Fruit fly (Drosophila melanogaster): ENCODE data around the gene Srp68.

Gene Srp68

DNA sequence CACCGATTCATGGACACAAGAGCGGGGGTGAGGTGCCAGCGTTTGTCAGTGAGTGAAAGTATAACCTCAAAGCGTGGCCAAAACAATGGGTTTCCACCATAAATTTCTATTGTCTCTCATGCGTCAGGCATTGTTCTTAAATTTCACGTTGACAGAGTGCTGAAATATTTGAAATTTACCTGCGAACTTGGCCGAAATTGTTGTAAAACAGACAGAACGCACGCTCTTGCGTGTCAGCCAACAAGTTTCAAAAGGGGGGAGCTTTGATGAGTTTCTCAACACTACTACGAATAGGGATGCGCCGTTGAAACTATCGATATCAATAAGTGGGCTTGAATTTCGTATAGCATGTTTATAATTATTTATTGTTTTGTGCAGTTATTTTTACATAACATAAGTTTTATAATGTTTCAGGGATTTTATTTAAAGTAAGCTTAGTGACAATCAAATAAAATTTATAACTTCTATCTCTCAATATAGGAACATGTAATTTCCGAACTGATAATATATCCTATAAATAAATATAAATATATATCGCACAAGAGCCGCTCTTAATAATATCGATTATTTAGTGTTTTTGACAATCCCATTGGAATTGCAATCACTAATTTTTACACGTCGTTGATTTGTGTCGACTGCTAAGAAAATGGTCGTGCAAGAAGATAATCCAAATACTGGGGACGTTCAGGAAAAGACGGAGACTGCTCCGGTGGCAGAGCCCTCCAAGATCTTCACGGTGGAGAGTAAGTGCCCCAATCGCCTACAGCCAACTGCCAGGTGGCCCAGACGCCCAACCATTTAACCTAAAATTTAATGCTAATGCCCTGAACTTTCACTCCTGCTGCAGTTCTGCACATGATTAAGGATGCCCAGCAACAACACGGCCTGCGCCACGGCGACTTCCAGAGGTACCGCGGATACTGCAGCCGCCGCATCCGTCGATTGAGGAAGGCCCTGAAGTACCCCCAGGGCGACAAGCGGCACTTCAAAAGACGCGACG, at the start of gene Srp68, which contains the start of gene pix (continued):
- TF ChIP-seq Fer2 (tag; optimal IDR thresholded peaks at IDR 0.05): peak; percentile 59
- no peak; the same call in 2 of the 3 replicates for TF ChIP-seq Aef1 (GFP tag; IDR thresholded peaks at IDR 0.05)
- no peak for TF ChIP-seq tap (tag; optimal IDR thresholded peaks at IDR 0.05)
- 0 out of 2 replicates have a peak, but pooled peaks have one; percentile 17 for TF ChIP-seq onecut (GFP tag; IDR thresholded peaks at IDR 0.05)
- TF ChIP-seq CG9609 (GFP tag; optimal IDR thresholded peaks at IDR 0.05): peak; percentile 33
- no peak for TF ChIP-seq D (optimal IDR thresholded peaks at IDR 0.05)
- TF ChIP-seq D (GFP tag; optimal IDR thresholded peaks at IDR 0.05): peak; percentile 24
- peak; percentile 20 for TF ChIP-seq crc (GFP tag; optimal IDR thresholded peaks at IDR 0.05)
- TF ChIP-seq dpn (GFP tag; optimal IDR thresholded peaks at IDR 0.05): peak; percentile 44 to 63
- peak; percentile 87 for TF ChIP-seq vnd (GFP tag; IDR thresholded peaks at IDR 0.05; ENCODE audit: partially characterized antibody)
- peak; percentile 57 for TF ChIP-seq slou (GFP tag; optimal IDR thresholded peaks at IDR 0.05)
- TF ChIP-seq CG10431 (GFP tag; optimal IDR thresholded peaks at IDR 0.05): peak; percentile 43
- TF ChIP-seq CG11504 (tag; optimal IDR thresholded peaks at IDR 0.05): no peak
- no peak for TF ChIP-seq CG3065 (GFP tag; optimal IDR thresholded peaks at IDR 0.05)
- no peak for TF ChIP-seq cas (GFP tag; IDR thresholded peaks at IDR 0.05)
- TF ChIP-seq CG10979 (tag; optimal IDR thresholded peaks at IDR 0.05): peak; percentile 42
- no peak for TF ChIP-seq pros (GFP tag; optimal IDR thresholded peaks at IDR 0.05)
- TF ChIP-seq Hr3 (GFP tag; optimal IDR thresholded peaks at IDR 0.05): peak; percentile 74
- peak; percentile 61 for TF ChIP-seq Dref (GFP tag; IDR thresholded peaks at IDR 0.05)
- TF ChIP-seq h (optimal IDR thresholded peaks at IDR 0.05): no peak
- TF ChIP-seq CG1529 (GFP tag; optimal IDR thresholded peaks at IDR 0.05): peak; percentile 55
- peak; percentile 19 for TF ChIP-seq CG8089 (GFP tag; optimal IDR thresholded peaks at IDR 0.05)
- TF ChIP-seq CG14860 (GFP tag; IDR thresholded peaks at IDR 0.05; ENCODE audit: partially characterized antibody): peak; percentile 80
- peak; percentile 78 for TF ChIP-seq unc-4 (GFP tag; IDR thresholded peaks at IDR 0.05; ENCODE audit: partially characterized antibody)
- peak; percentile 61 for TF ChIP-seq CG10209 (GFP tag; optimal IDR thresholded peaks at IDR 0.05)
- TF ChIP-seq Rx (GFP tag; IDR thresholded peaks at IDR 0.05): no peak
- peak; percentile 31 for TF ChIP-seq Antp (GFP tag; optimal IDR thresholded peaks at IDR 0.05)
- peak; percentile 80 for TF ChIP-seq phol (tag; optimal IDR thresholded peaks at IDR 0.05)
- TF ChIP-seq Fer1 (GFP tag; optimal IDR thresholded peaks at IDR 0.05): peak; percentile 44
- peak; percentile 60 for TF ChIP-seq Dek (tag; optimal IDR thresholded peaks at IDR 0.05)
- TF ChIP-seq CG6683 (GFP tag; optimal IDR thresholded peaks at IDR 0.05): peak; percentile 18
- peak; percentile 37 for TF ChIP-seq E2f2 (GFP tag; IDR thresholded peaks at IDR 0.05)
- TF ChIP-seq oc (tag; optimal IDR thresholded peaks at IDR 0.05): no peak
- TF ChIP-seq Dip3 (GFP tag; optimal IDR thresholded peaks at IDR 0.05): peak; percentile 49
- TF ChIP-seq Hr51 (GFP tag; optimal IDR thresholded peaks at IDR 0.05): peak in 1 of 2 experiments; percentile 14
- TF ChIP-seq ash1 (GFP tag; optimal IDR thresholded peaks at IDR 0.05): no peak
- peak; percentile 26 for TF ChIP-seq kah (GFP tag; optimal IDR thresholded peaks at IDR 0.05)
- TF ChIP-seq CG3281 (GFP tag; optimal IDR thresholded peaks at IDR 0.05): peak; percentile 46
- TF ChIP-seq CG13624 (GFP tag; optimal IDR thresholded peaks at IDR 0.05): peak; percentile 63
- no peak for TF ChIP-seq CG6813 (GFP tag; optimal IDR thresholded peaks at IDR 0.05)
- peak; percentile 65 for TF ChIP-seq Ptx1 (GFP tag; IDR thresholded peaks at IDR 0.05)
- no peak for TF ChIP-seq hkb (optimal IDR thresholded peaks at IDR 0.05)
- TF ChIP-seq hkb (GFP tag; IDR thresholded peaks at IDR 0.05): no peak
- peak; percentile 40 for TF ChIP-seq CG18476 (GFP tag; optimal IDR thresholded peaks at IDR 0.05)
- TF ChIP-seq z (GFP tag; IDR thresholded peaks at IDR 0.05): no peak
- TF ChIP-seq CG10267 (tag; optimal IDR thresholded peaks at IDR 0.05): peak; percentile 99
- TF ChIP-seq Mes4 (GFP tag; optimal IDR thresholded peaks at IDR 0.05): peak; percentile 1
- peak; percentile 72 for TF ChIP-seq MBD-R2 (GFP tag; IDR thresholded peaks at IDR 0.05)
